Worm (Caenorhabditis elegans): ENCODE results near the gene fbxa-105.

The fbxa-105 gene

ce11 chrV:7415780-7416428 lies 24.1 kb upstream of the fbxa-105 start, which contains the start of gene F18E3.13 (continued):
- TF ChIP-seq snpc-4 (tag; optimal IDR thresholded peaks at IDR 0.05) (no peak), elt-3 (tag; optimal IDR thresholded peaks at IDR 0.05) (peak; percentile 33 to 44 (median 38)), pqm-1 (tag; optimal IDR thresholded peaks at IDR 0.05) (no peak), nhr-237 (tag; optimal IDR thresholded peaks at IDR 0.05) (no peak), ztf-4 (tag; optimal IDR thresholded peaks at IDR 0.05) (no peak), nhr-25 (tag; optimal IDR thresholded peaks at IDR 0.05) (peak; percentile 92), ceh-28 (tag; optimal IDR thresholded peaks at IDR 0.05) (no peak), lin-39 (tag; optimal IDR thresholded peaks at IDR 0.05) (no peak), R02D3.7 (tag; optimal IDR thresholded peaks at IDR 0.05) (no peak), jun-1 (tag; optimal IDR thresholded peaks at IDR 0.05) (peak; percentile 37), lin-15B (tag; optimal IDR thresholded peaks at IDR 0.05) (no peak), lsy-12 (tag; optimal IDR thresholded peaks at IDR 0.05) (peak; percentile 7)

- TF ChIP-seq elt-2 (tag; optimal IDR thresholded peaks at IDR 0.05) = no peak
- TF ChIP-seq ama-1 (optimal IDR thresholded peaks at IDR 0.05) = peak; percentile 83
These were observed 23.1 kb upstream of the fbxa-105 start, which contains the start of gene F18E3.12 for ce11 chrV:7414909-7415308. F18E3.12 (plus strand) TSS chrV:7414985.

ce11 chrV:7413107-7413774 lies 21.4 kb upstream of the fbxa-105 start, which contains the start of gene F18E3.11:
F18E3.11 (plus strand) TSS chrV:7413482.
- TF ChIP-seq nhr-23 (tag; optimal IDR thresholded peaks at IDR 0.05) (peak; percentile 71), nhr-25 (tag; optimal IDR thresholded peaks at IDR 0.05) (peak; percentile 71), nhr-43 (tag; optimal IDR thresholded peaks at IDR 0.05; ENCODE audit: poor library complexity, severe bottlenecking) (peak; percentile 84), skn-1 (tag; optimal IDR thresholded peaks at IDR 0.05) (peak; percentile 71), ceh-82 (tag; optimal IDR thresholded peaks at IDR 0.05) (no peak), ztf-4 (tag; optimal IDR thresholded peaks at IDR 0.05) (no peak), ama-1 (optimal IDR thresholded peaks at IDR 0.05) (peak; percentile 84), elt-3 (tag; optimal IDR thresholded peaks at IDR 0.05) (peak in 1 of 3 experiments; percentile 23)

- TF ChIP-seq nhr-28 (tag; optimal IDR thresholded peaks at IDR 0.05) (no peak), sea-2 (GFP tag; optimal IDR thresholded peaks at IDR 0.05) (no peak), egl-27 (tag; optimal IDR thresholded peaks at IDR 0.05) (no peak), aly-2 (tag; optimal IDR thresholded peaks at IDR 0.05) (no peak)
These were observed 19.9 kb upstream of the fbxa-105 start, which contains the start of gene str-41 for ce11 chrV:7411695-7412094. str-41 (plus strand) TSS chrV:7411995.

- no peak for TF ChIP-seq sea-2 (GFP tag; optimal IDR thresholded peaks at IDR 0.05)
- TF ChIP-seq nhr-12 (tag; optimal IDR thresholded peaks at IDR 0.05) = no peak
- no peak for TF ChIP-seq ceh-9 (tag; optimal IDR thresholded peaks at IDR 0.05)
- TF ChIP-seq egl-27 (tag; optimal IDR thresholded peaks at IDR 0.05) = no peak
- TF ChIP-seq nhr-25 (tag; optimal IDR thresholded peaks at IDR 0.05) = no peak
- TF ChIP-seq nhr-23 (tag; optimal IDR thresholded peaks at IDR 0.05) = no peak
These were observed 17.8 kb upstream of the fbxa-105 start, which contains the start of gene R13D7.2 for ce11 chrV:7409599-7409998. R13D7.2 (plus strand) TSS chrV:7409899.

ce11 chrV:7408520-7408919 lies 16.7 kb upstream of the fbxa-105 start, which contains the start of gene srt-6:
srt-6 (minus strand) TSS chrV:7408814.
- TF ChIP-seq elt-2 (tag; optimal IDR thresholded peaks at IDR 0.05) (no peak), R02D3.7 (tag; optimal IDR thresholded peaks at IDR 0.05) (no peak), lsy-12 (tag; optimal IDR thresholded peaks at IDR 0.05) (no peak), ceh-16 (tag; optimal IDR thresholded peaks at IDR 0.05) (no peak), sea-2 (GFP tag; optimal IDR thresholded peaks at IDR 0.05) (no peak)

ce11 chrV:7403501-7403900 lies 11.7 kb upstream of the fbxa-105 start:
- TF ChIP-seq fkh-2 (tag; optimal IDR thresholded peaks at IDR 0.05) (no peak), pha-4 (tag; optimal IDR thresholded peaks at IDR 0.05) (no peak), hmg-11 (tag; optimal IDR thresholded peaks at IDR 0.05) (no peak), jun-1 (tag; optimal IDR thresholded peaks at IDR 0.05) (no peak), nfya-1 (tag; optimal IDR thresholded peaks at IDR 0.05; ENCODE audit: insufficient read depth) (no peak), R02D3.7 (tag; optimal IDR thresholded peaks at IDR 0.05) (no peak), mml-1 (tag; optimal IDR thresholded peaks at IDR 0.05) (no peak), eor-1 (tag; optimal IDR thresholded peaks at IDR 0.05) (no peak), nhr-25 (tag; optimal IDR thresholded peaks at IDR 0.05) (no peak), elt-3 (tag; optimal IDR thresholded peaks at IDR 0.05) (no peak), tbx-2 (tag; optimal IDR thresholded peaks at IDR 0.05) (no peak), pqm-1 (tag; optimal IDR thresholded peaks at IDR 0.05) (no peak), snpc-4 (tag; optimal IDR thresholded peaks at IDR 0.05) (no peak), skn-1 (tag; optimal IDR thresholded peaks at IDR 0.05) (no peak), ztf-11 (tag; optimal IDR thresholded peaks at IDR 0.05) (no peak), ceh-82 (tag; optimal IDR thresholded peaks at IDR 0.05) (no peak), nhr-76 (tag; optimal IDR thresholded peaks at IDR 0.05) (no peak), ama-1 (optimal IDR thresholded peaks at IDR 0.05) (no peak), nhr-77 (tag; optimal IDR thresholded peaks at IDR 0.05) (no peak)
